Fruit fly (Drosophila melanogaster) whole organism, embryonic: Measurements from ENCODE around the gene Mvd.
A peak's percentile ranks its signal among the peaks of the same experiment; 100 is the strongest.

Experiments used
- Antp ChIP-seq: fragments of 200-800 bp; sonication (Bioruptor generic); optimal IDR thresholded peaks from 3 replicates; lab custom pipeline; 2016; ENCODE audit warnings: missing biosample characterization, missing genetic modification characterization
- Atf-2 ChIP-seq: fragments of 200-800 bp; sonication (Bioruptor generic); optimal IDR thresholded peaks from 2 replicates; lab custom pipeline; 2016; ENCODE audit warnings: missing biosample characterization, missing genetic modification characterization
- B-H2 ChIP-seq: fragments of 200-800 bp; sonication (Bioruptor generic); optimal IDR thresholded peaks from 2 replicates; lab custom pipeline; 2018; ENCODE audit warnings: missing biosample characterization, mild to moderate bottlenecking, missing genetic modification characterization
- CG13296 ChIP-seq: fragments of 200-800 bp; sonication (Bioruptor generic); optimal IDR thresholded peaks from 3 replicates; lab custom pipeline; 2018; ENCODE audit warnings: missing biosample characterization, mild to moderate bottlenecking, missing genetic modification characterization
- CG15479 ChIP-seq: fragments of 200-800 bp; sonication (Bioruptor generic); optimal IDR thresholded peaks from 3 replicates; lab custom pipeline; 2019; ENCODE audit warnings: missing biosample characterization, mild to moderate bottlenecking, missing genetic modification characterization, moderate library complexity
- Deaf1 ChIP-seq: fragments of 200-800 bp; optimal IDR thresholded peaks from 3 replicates; lab custom pipeline; 2019; ENCODE audit warnings: missing biosample characterization, mild to moderate bottlenecking, missing genetic modification characterization, moderate library complexity
- Doc3 ChIP-seq: fragments of 200-800 bp; sonication (Bioruptor generic); IDR thresholded peaks from 3 replicates; pipeline ENCODE4 v1.3.6; 2022; ENCODE audit warnings: missing biosample characterization, missing genetic modification characterization; ENCODE audit not compliant: partially characterized antibody
- Dp ChIP-seq: fragments of 200-800 bp; sonication (Bioruptor generic); optimal IDR thresholded peaks from 2 replicates; lab custom pipeline; 2018; ENCODE audit warnings: missing biosample characterization, mild to moderate bottlenecking, missing genetic modification characterization, moderate library complexity
- Fer1 ChIP-seq: fragments of 200-800 bp; sonication (Bioruptor generic); optimal IDR thresholded peaks from 2 replicates; lab custom pipeline; 2017; ENCODE audit warnings: missing biosample characterization, mild to moderate bottlenecking, missing genetic modification characterization
- bowl ChIP-seq: fragments of 200-800 bp; sonication (Bioruptor generic); IDR thresholded peaks from 2 replicates; pipeline ENCODE4 v1.3.6; 2022; ENCODE audit warnings: missing biosample characterization, missing genetic modification characterization
- her ChIP-seq: fragments of 200-800 bp; sonication (Bioruptor generic); optimal IDR thresholded peaks from 2 replicates; lab custom pipeline; 2016; ENCODE audit warnings: missing biosample characterization, missing genetic modification characterization
- pfk ChIP-seq: fragments of 200-800 bp; sonication (Bioruptor generic); optimal IDR thresholded peaks from 2 replicates; lab custom pipeline; 2018; ENCODE audit warnings: missing biosample characterization, mild to moderate bottlenecking, missing genetic modification characterization, moderate library complexity
- sisA ChIP-seq: fragments of 200-800 bp; sonication (Bioruptor generic); IDR thresholded peaks from 2 replicates; pipeline ENCODE4 v1.3.6; 2022; ENCODE audit warnings: missing biosample characterization, missing genetic modification characterization

DNA sequence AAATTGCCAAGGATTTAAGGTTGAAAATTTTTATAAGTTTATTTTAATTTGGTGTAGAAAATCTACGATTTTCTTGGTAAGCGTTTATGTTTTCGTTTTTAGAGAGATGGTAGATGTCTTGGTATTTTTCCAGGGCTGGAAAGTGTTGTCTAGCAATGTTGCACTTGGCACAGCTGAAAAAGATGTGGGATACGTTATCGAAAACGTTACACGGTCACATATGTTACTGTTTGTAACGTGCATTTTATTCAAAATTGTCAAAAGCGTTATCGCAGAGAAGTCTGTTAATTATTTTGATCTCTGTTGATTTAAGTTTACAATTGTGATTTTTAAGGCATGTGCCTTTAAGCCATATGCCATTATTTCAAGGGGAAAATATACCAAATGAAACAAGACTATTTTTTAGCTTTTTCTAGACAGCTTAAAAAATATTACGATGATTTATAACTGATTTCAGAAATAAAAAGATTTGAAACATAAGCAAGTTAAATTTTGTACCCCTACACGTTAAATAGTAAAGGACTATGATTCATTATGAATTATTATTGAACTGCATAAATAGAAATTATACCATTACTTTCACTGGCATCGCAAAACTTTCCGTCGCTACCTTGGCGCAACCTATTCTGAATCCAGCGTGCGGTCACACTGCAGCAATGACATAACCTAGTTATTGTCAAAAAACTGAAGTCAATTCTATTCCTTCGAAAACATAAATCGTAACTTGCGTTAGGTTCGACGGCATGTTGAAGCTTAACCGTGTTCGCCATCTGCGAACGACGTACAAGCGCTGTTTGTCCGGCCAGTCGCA is 36.7 kb downstream of the Mvd start, which contains the start of the genes Paf-AHalpha and mRpS30:
- TF ChIP-seq sisA (GFP tag; lab: Robert Waterston, UW) (no peak), Deaf1 (tag; lab: Kevin White, UChicago) (no peak), CG15479 (GFP tag; lab: Kevin White, UChicago) (no peak), Atf-2 (GFP tag; lab: Kevin White, UChicago) (no peak), her (no peak), Fer1 (GFP tag; lab: Kevin White, UChicago) (no peak), B-H2 (no peak), bowl (GFP tag; lab: Robert Waterston, UW) (no peak), CG13296 (GFP tag; lab: Kevin White, UChicago) (no peak), pfk (GFP tag; lab: Kevin White, UChicago) (no peak), Dp (peak; percentile 32), Doc3 (GFP tag; lab: Robert Waterston, UW) (no peak), Antp (GFP tag; lab: Kevin White, UChicago) (no peak)
